Fruit fly (Drosophila melanogaster) whole organism, embryonic: Measurements from ENCODE around the gene Cyt-c-d.
A peak's percentile ranks its signal among the peaks of the same experiment; 100 is the strongest.

Experiments used
- Bgb ChIP-seq: fragments of 200-800 bp; sonication (Bioruptor generic); IDR thresholded peaks from 2 replicates; pipeline ENCODE4 v1.3.6; 2022; ENCODE audit warnings: missing biosample characterization, missing genetic modification characterization; ENCODE audit not compliant: partially characterized antibody
- BtbVII ChIP-seq: fragments of 200-800 bp; sonication (Bioruptor generic); optimal IDR thresholded peaks from 3 replicates; lab custom pipeline; 2017; ENCODE audit warnings: missing biosample characterization, mild to moderate bottlenecking, missing genetic modification characterization
- C15 ChIP-seq: fragments of 200-800 bp; sonication (Bioruptor generic); IDR thresholded peaks from 3 replicates; pipeline ENCODE4 v1.3.6; 2022; ENCODE audit warnings: missing biosample characterization, missing genetic modification characterization
- CG10431 ChIP-seq: fragments of 200-800 bp; sonication (Bioruptor generic); optimal IDR thresholded peaks from 3 replicates; lab custom pipeline; 2018; ENCODE audit warnings: missing biosample characterization, mild to moderate bottlenecking, missing genetic modification characterization
- CG10565 ChIP-seq: fragments of 200-800 bp; sonication (Bioruptor generic); optimal IDR thresholded peaks from 3 replicates; lab custom pipeline; 2016; ENCODE audit warnings: missing biosample characterization, mild to moderate bottlenecking, missing genetic modification characterization
- CG10654 ChIP-seq: fragments of 200-800 bp; sonication (Bioruptor generic); optimal IDR thresholded peaks from 2 replicates; lab custom pipeline; 2016; ENCODE audit warnings: missing biosample characterization, missing genetic modification characterization
- CG14965 ChIP-seq: fragments of 200-800 bp; sonication (Bioruptor generic); optimal IDR thresholded peaks from 2 replicates; lab custom pipeline; 2016; ENCODE audit warnings: missing biosample characterization, missing genetic modification characterization, borderline replicate concordance
- CG15011 ChIP-seq: fragments of 200-800 bp; sonication (Bioruptor generic); optimal IDR thresholded peaks from 3 replicates; lab custom pipeline; 2018; ENCODE audit warnings: missing biosample characterization, mild to moderate bottlenecking, missing genetic modification characterization
- CG1602 ChIP-seq: fragments of 200-800 bp; sonication (Bioruptor generic); optimal IDR thresholded peaks from 3 replicates; lab custom pipeline; 2016; ENCODE audit warnings: missing biosample characterization, missing genetic modification characterization
- CG16779 ChIP-seq: fragments of 200-800 bp; sonication (Bioruptor generic); IDR thresholded peaks from 2 replicates; pipeline ENCODE4 v1.3.6; 2022; ENCODE audit warnings: missing biosample characterization, missing genetic modification characterization
- CG17568 ChIP-seq: fragments of 200-800 bp; sonication (Bioruptor generic); optimal IDR thresholded peaks from 2 replicates; lab custom pipeline; 2018; ENCODE audit warnings: missing biosample characterization, mild to moderate bottlenecking, missing genetic modification characterization, moderate library complexity
- CG17829 ChIP-seq: fragments of 200-800 bp; optimal IDR thresholded peaks from 2 replicates; lab custom pipeline; 2019; ENCODE audit warnings: missing biosample characterization, mild to moderate bottlenecking, missing genetic modification characterization, moderate library complexity
- CG18599 ChIP-seq: fragments of 200-800 bp; sonication (Bioruptor generic); optimal IDR thresholded peaks from 3 replicates; lab custom pipeline; 2017; ENCODE audit warnings: missing biosample characterization, missing genetic modification characterization, mild to moderate bottlenecking, moderate library complexity, missing genetic modification reagents
- CG33557 ChIP-seq: fragments of 200-800 bp; sonication (Bioruptor generic); optimal IDR thresholded peaks from 2 replicates; lab custom pipeline; 2019; ENCODE audit warnings: missing biosample characterization, mild to moderate bottlenecking, missing genetic modification characterization, moderate library complexity
- CG7556 ChIP-seq: fragments of 200-800 bp; sonication (Bioruptor generic); optimal IDR thresholded peaks from 2 replicates; lab custom pipeline; 2017; ENCODE audit warnings: missing biosample characterization, mild to moderate bottlenecking, missing genetic modification characterization
- CG7928 ChIP-seq: fragments of 200-800 bp; sonication (Bioruptor generic); optimal IDR thresholded peaks from 2 replicates; lab custom pipeline; 2017; ENCODE audit warnings: missing biosample characterization, mild to moderate bottlenecking, missing genetic modification characterization
- CG8281 ChIP-seq: fragments of 200-800 bp; sonication (Bioruptor generic); optimal IDR thresholded peaks from 2 replicates; lab custom pipeline; 2018; ENCODE audit warnings: missing biosample characterization, mild to moderate bottlenecking, missing genetic modification characterization, moderate library complexity
- CG8478 ChIP-seq: fragments of >200 bp; optimal IDR thresholded peaks from 2 replicates; lab custom pipeline; 2018
- CG9437 ChIP-seq: fragments of 200-800 bp; sonication (Bioruptor generic); optimal IDR thresholded peaks from 2 replicates; lab custom pipeline; 2018; ENCODE audit warnings: missing biosample characterization, mild to moderate bottlenecking, missing genetic modification characterization
- Doc3 ChIP-seq: fragments of 200-800 bp; sonication (Bioruptor generic); IDR thresholded peaks from 3 replicates; pipeline ENCODE4 v1.3.6; 2022; ENCODE audit warnings: missing biosample characterization, missing genetic modification characterization; ENCODE audit not compliant: partially characterized antibody
- Fer3 ChIP-seq: fragments of 200-800 bp; sonication (Bioruptor generic); optimal IDR thresholded peaks from 2 replicates; lab custom pipeline; 2018; ENCODE audit warnings: missing biosample characterization, mild to moderate bottlenecking, missing genetic modification characterization, moderate library complexity
- Hsf ChIP-seq: fragments of 200-800 bp; sonication (Bioruptor generic); optimal IDR thresholded peaks from 3 replicates; lab custom pipeline; 2016; ENCODE audit warnings: missing biosample characterization, missing genetic modification characterization
- Lhr ChIP-seq: fragments of 200-800 bp; sonication (Bioruptor generic); optimal IDR thresholded peaks from 3 replicates; lab custom pipeline; 2017; ENCODE audit warnings: mild to moderate bottlenecking, missing biosample characterization, missing genetic modification reagents, missing genetic modification characterization
- Myb ChIP-seq: fragments of 200-800 bp; sonication (Bioruptor generic); optimal IDR thresholded peaks from 2 replicates; lab custom pipeline; 2016; ENCODE audit warnings: missing biosample characterization, missing genetic modification characterization
- Neu2 ChIP-seq: fragments of 200-800 bp; sonication (Bioruptor generic); optimal IDR thresholded peaks from 3 replicates; lab custom pipeline; 2016; ENCODE audit warnings: missing biosample characterization, missing genetic modification characterization, borderline replicate concordance
- Oaz ChIP-seq: fragments of 200-800 bp; sonication (Bioruptor generic); IDR thresholded peaks from 2 replicates; pipeline ENCODE4 v1.3.6; 2022; ENCODE audit warnings: missing biosample characterization, missing genetic modification characterization
- Ravus ChIP-seq: fragments of 200-800 bp; sonication (Bioruptor generic); IDR thresholded peaks from 2 replicates; pipeline ENCODE4 v1.3.6; 2022; ENCODE audit warnings: missing biosample characterization, missing genetic modification characterization
- ab ChIP-seq: fragments of 200-800 bp; sonication (Bioruptor generic); optimal IDR thresholded peaks from 2 replicates; lab custom pipeline; 2016; ENCODE audit warnings: missing biosample characterization, missing genetic modification characterization
- abd-A ChIP-seq: fragments of 200-800 bp; sonication (Bioruptor generic); optimal IDR thresholded peaks from 3 replicates; lab custom pipeline; 2019; ENCODE audit warnings: missing biosample characterization, mild to moderate bottlenecking, missing genetic modification characterization, moderate library complexity
- ac ChIP-seq: fragments of 200-800 bp; sonication (Bioruptor generic); optimal IDR thresholded peaks from 3 replicates; lab custom pipeline; 2017; ENCODE audit warnings: missing biosample characterization, mild to moderate bottlenecking, missing genetic modification characterization
- ara ChIP-seq: fragments of 200-800 bp; sonication (Bioruptor generic); IDR thresholded peaks from 2 replicates; pipeline ENCODE4 v1.3.6; 2022; ENCODE audit warnings: missing biosample characterization, missing genetic modification characterization
- bbx ChIP-seq: fragments of 200-800 bp; sonication (Bioruptor generic); IDR thresholded peaks from 2 replicates; pipeline ENCODE4 v1.3.6; 2022; ENCODE audit warnings: missing biosample characterization, missing genetic modification characterization; ENCODE audit not compliant: partially characterized antibody
- bigmax ChIP-seq: fragments of 200-800 bp; sonication (Bioruptor generic); optimal IDR thresholded peaks from 2 replicates; lab custom pipeline; 2018; ENCODE audit warnings: missing biosample characterization, mild to moderate bottlenecking, missing genetic modification characterization
- caup ChIP-seq: fragments of 200-800 bp; sonication (Bioruptor generic); optimal IDR thresholded peaks from 3 replicates; lab custom pipeline; 2017; ENCODE audit warnings: missing biosample characterization, mild to moderate bottlenecking, missing genetic modification characterization, moderate library complexity; ENCODE audit not compliant: severe bottlenecking
- ci ChIP-seq: fragments of 200-800 bp; sonication (Bioruptor generic); IDR thresholded peaks from 3 replicates; pipeline ENCODE4 v1.3.6; 2022; ENCODE audit warnings: missing biosample characterization, missing genetic modification characterization
- fd96Cb ChIP-seq: fragments of 200-800 bp; sonication (Bioruptor generic); optimal IDR thresholded peaks from 2 replicates; lab custom pipeline; 2018; ENCODE audit warnings: missing biosample characterization, mild to moderate bottlenecking, missing genetic modification characterization, moderate library complexity
- fu2 ChIP-seq: fragments of 200-800 bp; sonication (Bioruptor generic); optimal IDR thresholded peaks from 2 replicates; lab custom pipeline; 2016; ENCODE audit warnings: missing biosample characterization, missing genetic modification characterization
- gcm2 ChIP-seq: fragments of 200-800 bp; sonication (Bioruptor generic); optimal IDR thresholded peaks from 2 replicates; lab custom pipeline; 2016; ENCODE audit warnings: missing biosample characterization, missing genetic modification characterization
- hth ChIP-seq: fragments of >200 bp; optimal IDR thresholded peaks from 2 replicates; lab custom pipeline; 2017; ENCODE audit warnings: inconsistent platforms
- klu ChIP-seq: fragments of 200-800 bp; sonication (Bioruptor generic); IDR thresholded peaks from 2 replicates; pipeline ENCODE4 v1.3.6; 2022; ENCODE audit warnings: missing biosample characterization, missing genetic modification characterization
- maf-S ChIP-seq: fragments of 200-800 bp; sonication (Bioruptor generic); optimal IDR thresholded peaks from 2 replicates; lab custom pipeline; 2016; ENCODE audit warnings: missing biosample characterization, missing genetic modification characterization
- pb ChIP-seq: fragments of 200-800 bp; sonication (Bioruptor generic); optimal IDR thresholded peaks from 3 replicates; lab custom pipeline; 2016; ENCODE audit warnings: missing biosample characterization, missing genetic modification characterization
- pzg ChIP-seq: fragments of 200-800 bp; sonication (Bioruptor generic); optimal IDR thresholded peaks from 3 replicates; lab custom pipeline; 2018; ENCODE audit warnings: missing biosample characterization, mild to moderate bottlenecking, missing genetic modification characterization, moderate library complexity
- sim ChIP-seq: fragments of 200-800 bp; sonication (Bioruptor generic); IDR thresholded peaks from 2 replicates; pipeline ENCODE4 v1.3.6; 2022; ENCODE audit warnings: missing biosample characterization, missing genetic modification characterization
- sr ChIP-seq: fragments of 200-800 bp; sonication (Bioruptor generic); IDR thresholded peaks from 3 replicates; pipeline ENCODE4 v1.3.6; 2022; ENCODE audit warnings: missing biosample characterization, missing genetic modification characterization
- tll ChIP-seq, 2 experiments: fragments of 200-800 bp in 1 of 2; fragments of >200 bp in 1 of 2; sonication (Bioruptor generic) in 1 of 2; optimal IDR thresholded peaks; 2 replicates each; lab custom pipeline; 2017 to 2019; ENCODE audit warnings: missing biosample characterization in 2 of 2, missing genetic modification characterization in 2 of 2, mild to moderate bottlenecking in 1 of 2, moderate library complexity in 1 of 2
- trem ChIP-seq: fragments of 200-800 bp; optimal IDR thresholded peaks from 3 replicates; lab custom pipeline; 2019; ENCODE audit warnings: missing biosample characterization, mild to moderate bottlenecking, missing genetic modification characterization, moderate library complexity
- vvl ChIP-seq: fragments of 200-800 bp; sonication (Bioruptor generic); IDR thresholded peaks from 2 replicates; pipeline ENCODE4 v1.3.6; 2022; ENCODE audit warnings: missing biosample characterization, missing genetic modification characterization

The Cyt-c-d gene

DNA sequence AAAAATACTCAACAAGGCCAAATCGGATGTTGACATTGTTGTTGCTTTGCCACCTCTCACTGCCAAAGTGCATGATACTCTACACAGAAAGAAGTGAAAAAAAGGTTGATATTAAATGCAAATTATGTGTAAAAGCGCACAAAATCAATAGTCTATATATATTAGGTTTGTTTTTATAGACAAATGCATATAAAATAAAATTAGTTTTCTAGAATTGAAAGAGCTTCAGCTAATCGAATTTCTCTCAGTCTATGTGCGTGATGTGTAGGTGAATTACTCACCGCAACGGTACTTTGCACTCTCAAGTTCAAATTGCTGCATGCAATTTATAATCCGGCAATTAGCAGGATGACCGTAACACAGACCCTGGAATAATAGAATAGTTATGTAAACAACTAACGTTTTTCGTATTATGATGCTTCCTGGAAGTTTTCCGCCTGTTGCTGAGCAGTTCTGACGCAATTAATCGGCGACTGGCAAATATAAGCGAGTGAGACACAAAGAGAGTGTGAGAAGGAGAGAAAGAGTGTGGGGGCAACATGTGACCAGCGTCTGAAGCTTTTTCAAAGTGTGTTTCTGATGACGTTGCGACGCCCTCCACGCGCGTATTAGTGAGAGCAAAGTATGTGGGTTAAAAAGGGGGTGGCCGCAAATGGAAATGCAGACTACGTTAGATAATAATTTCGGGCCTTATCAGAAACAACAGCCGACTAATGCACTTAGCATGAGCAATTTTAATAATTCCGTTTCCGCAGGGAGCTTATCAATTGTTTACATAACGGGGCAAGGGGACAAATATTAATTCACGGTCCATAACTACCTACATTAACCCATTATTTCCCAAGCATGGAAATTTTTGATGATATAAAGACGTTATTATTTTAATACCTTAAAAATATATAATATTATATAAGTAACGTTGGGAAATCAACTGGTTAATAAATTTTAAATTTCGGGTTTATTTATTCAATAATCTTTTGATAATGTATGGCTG, 5.3 kb downstream of the Cyt-c-d start (continued):
- TF ChIP-seq vvl (GFP tag; lab: Robert Waterston, UW) (peak; percentile 98), maf-S (peak; percentile 66), sr (GFP tag; lab: Robert Waterston, UW) (peak; percentile 74; the same call in 2 of the 3 replicates), CG10654 (peak; percentile 87), CG18599 (GFP tag; lab: Kevin White, UChicago) (peak; percentile 92), abd-A (tag; lab: Kevin White, UChicago) (no peak), C15 (peak; percentile 90; the same call in 2 of the 3 replicates), CG8478 (lab: Kevin White, UChicago) (no peak), Bgb (GFP tag; lab: Robert Waterston, UW) (no peak), CG7556 (GFP tag; lab: Kevin White, UChicago) (peak; percentile 91), CG17829 (peak; percentile 96), trem (tag; lab: Kevin White, UChicago) (peak; percentile 91), fu2 (GFP tag; lab: Kevin White, UChicago) (peak; percentile 46), Lhr (GFP tag; lab: Kevin White, UChicago) (peak; percentile 68), sim (GFP tag; lab: Robert Waterston, UW) (peak; percentile 94), CG17568 (GFP tag; lab: Kevin White, UChicago) (peak; percentile 81), Myb (peak; percentile 14), CG1602 (GFP tag; lab: Kevin White, UChicago) (peak; percentile 86), CG16779 (GFP tag; lab: Robert Waterston, UW) (peak; percentile 93), Ravus (GFP tag; lab: Robert Waterston, UW) (peak; percentile 80), CG8281 (tag; lab: Kevin White, UChicago) (peak; percentile 71), Oaz (GFP tag; lab: Robert Waterston, UW) (peak; percentile 91), CG10431 (GFP tag; lab: Kevin White, UChicago) (no peak), CG7928 (peak; percentile 21), ac (no peak), bigmax (GFP tag; lab: Kevin White, UChicago) (no peak), Doc3 (GFP tag; lab: Robert Waterston, UW) (no peak), fd96Cb (tag; lab: Kevin White, UChicago) (peak; percentile 93), CG9437 (GFP tag; lab: Kevin White, UChicago) (peak; percentile 71), tll (GFP tag; optimal IDR thresholded peaks at IDR 0.05; lab: Kevin White, UChicago) (peak in 1 of 2 experiments; percentile 64), ab (GFP tag; lab: Kevin White, UChicago) (no peak), hth (lab: Kevin White, UChicago) (no peak), ara (peak; percentile 96), Fer3 (peak; percentile 94), CG10565 (GFP tag; lab: Kevin White, UChicago) (peak; percentile 69), caup (GFP tag; lab: Kevin White, UChicago) (peak; percentile 81), CG15011 (GFP tag; lab: Kevin White, UChicago) (peak; percentile 91), klu (GFP tag; lab: Robert Waterston, UW) (peak; percentile 88), Hsf (GFP tag; lab: Kevin White, UChicago) (peak; percentile 85), pzg (peak; percentile 3), gcm2 (GFP tag; lab: Kevin White, UChicago) (peak; percentile 71), Neu2 (GFP tag; lab: Kevin White, UChicago) (no peak), bbx (GFP tag; lab: Robert Waterston, UW) (0 out of 2 replicates have a peak, but pooled peaks have one; percentile 17), CG33557 (no peak), pb (peak; percentile 22), BtbVII (GFP tag; lab: Kevin White, UChicago) (peak; percentile 69), CG14965 (GFP tag; lab: Kevin White, UChicago) (no peak), ci (GFP tag; lab: Robert Waterston, UW) (peak; percentile 97)
